Worm (Caenorhabditis elegans) whole organism, L1 larva: Measurements from ENCODE around the gene F52D1.2.
A peak's percentile ranks its signal among the peaks of the same experiment; 100 is the strongest.

Source experiments
- C16A3.4 ChIP-seq: fragments of 150-350 bp; optimal IDR thresholded peaks from 2 replicates; lab custom pipeline; 2014; ENCODE audit warnings: missing biosample characterization, missing genetic modification characterization
- C34B4.2 ChIP-seq: sonication (generic microtip); optimal IDR thresholded peaks from 2 replicates; lab custom pipeline; 2017; ENCODE audit warnings: mild to moderate bottlenecking, missing genetic modification characterization, missing compliant biosample characterization
- F16B12.6 ChIP-seq: fragments of 150-350 bp; optimal IDR thresholded peaks from 2 replicates; lab custom pipeline; 2014; ENCODE audit warnings: missing biosample characterization, missing genetic modification characterization
- Y116A8C.19 ChIP-seq: sonication (generic microtip); optimal IDR thresholded peaks from 2 replicates; lab custom pipeline; 2016; ENCODE audit warnings: missing compliant biosample characterization, missing genetic modification characterization, borderline replicate concordance
- aha-1 ChIP-seq: fragments of 150-350 bp; optimal IDR thresholded peaks from 2 replicates; lab custom pipeline; 2014; ENCODE audit warnings: missing biosample characterization, missing genetic modification characterization
- alr-1 ChIP-seq: fragments of 200-800 bp; sonication (Bioruptor generic); optimal IDR thresholded peaks from 2 replicates; lab custom pipeline; 2018; ENCODE audit warnings: borderline replicate concordance, mild to moderate bottlenecking, missing genetic modification characterization, missing compliant biosample characterization
- aly-2 ChIP-seq: fragments of 150-350 bp; optimal IDR thresholded peaks from 2 replicates; lab custom pipeline; 2014; ENCODE audit warnings: missing biosample characterization, missing genetic modification characterization
- ama-1 ChIP-seq: fragments of 150-350 bp; optimal IDR thresholded peaks from 2 replicates; lab custom pipeline; 2014
- ceh-63 ChIP-seq: fragments of 200-800 bp; sonication (Bioruptor generic); optimal IDR thresholded peaks from 2 replicates; lab custom pipeline; 2018; ENCODE audit warnings: mild to moderate bottlenecking, missing genetic modification characterization, missing compliant biosample characterization
- ceh-82 ChIP-seq, 3 experiments: fragments of 150-350 bp in 1 of 3; sonication (generic microtip) in 2 of 3; optimal IDR thresholded peaks; 2 replicates each; lab custom pipeline; 2014 to 2017; ENCODE audit warnings: missing biosample characterization in 3 of 3, missing genetic modification characterization in 3 of 3
- ceh-88 ChIP-seq: fragments of 200-800 bp; sonication (Bioruptor generic); IDR thresholded peaks from 2 replicates; pipeline ENCODE4 v1.3.6; 2022; ENCODE audit warnings: missing genetic modification characterization, missing compliant biosample characterization
- ceh-90 ChIP-seq: sonication (generic microtip); optimal IDR thresholded peaks from 2 replicates; lab custom pipeline; 2016; ENCODE audit warnings: missing genetic modification characterization, missing compliant biosample characterization
- ces-1 ChIP-seq: fragments of 150-350 bp; optimal IDR thresholded peaks from 2 replicates; lab custom pipeline; 2014; ENCODE audit warnings: missing biosample characterization, missing genetic modification reagents, missing genetic modification characterization
- dpl-1 ChIP-seq, 3 experiments: fragments of 150-350 bp in 2 of 3; sonication (generic microtip) in 1 of 3; optimal IDR thresholded peaks; 2 replicates each; lab custom pipeline; 2014 to 2017; ENCODE audit warnings: missing biosample characterization in 3 of 3, missing genetic modification characterization in 3 of 3, missing genetic modification reagents in 3 of 3
- dsc-1 ChIP-seq: sonication (generic microtip); optimal IDR thresholded peaks from 2 replicates; lab custom pipeline; 2016; ENCODE audit warnings: mild to moderate bottlenecking, missing genetic modification characterization, missing compliant biosample characterization
- egl-13 ChIP-seq: sonication (generic microtip); optimal IDR thresholded peaks from 2 replicates; lab custom pipeline; 2016; ENCODE audit warnings: missing genotype, missing genetic modification reagents, missing genetic modification characterization, missing compliant biosample characterization
- ets-5 ChIP-seq: fragments of 200-800 bp; sonication (Bioruptor generic); IDR thresholded peaks from 2 replicates; pipeline ENCODE4 v1.3.6; 2022; ENCODE audit warnings: missing genetic modification characterization, missing compliant biosample characterization
- fkh-8 ChIP-seq: sonication (generic microtip); optimal IDR thresholded peaks from 2 replicates; lab custom pipeline; 2016; ENCODE audit warnings: mild to moderate bottlenecking, missing genetic modification characterization, missing compliant biosample characterization
- fos-1 ChIP-seq: fragments of 150-350 bp; optimal IDR thresholded peaks from 2 replicates; lab custom pipeline; 2014; ENCODE audit warnings: missing biosample characterization, missing genetic modification characterization
- hlh-4 ChIP-seq: sonication (generic microtip); optimal IDR thresholded peaks from 2 replicates; lab custom pipeline; 2016; ENCODE audit warnings: mild to moderate bottlenecking, missing genetic modification characterization, missing compliant biosample characterization
- hpl-2 ChIP-seq: fragments of 150-350 bp; optimal IDR thresholded peaks from 2 replicates; lab custom pipeline; 2014; ENCODE audit warnings: missing biosample characterization, missing genetic modification reagents, missing genetic modification characterization
- irx-1 ChIP-seq: sonication (generic microtip); optimal IDR thresholded peaks from 2 replicates; lab custom pipeline; 2016; ENCODE audit warnings: missing genetic modification characterization, missing compliant biosample characterization
- lin-13 ChIP-seq: fragments of 150-350 bp; optimal IDR thresholded peaks from 2 replicates; lab custom pipeline; 2014; ENCODE audit warnings: missing biosample characterization, missing genetic modification reagents, missing genetic modification characterization
- lin-14 ChIP-seq: fragments of 200-800 bp; sonication (Bioruptor generic); optimal IDR thresholded peaks from 2 replicates; lab custom pipeline; 2018; ENCODE audit warnings: mild to moderate bottlenecking, missing genetic modification characterization, moderate library complexity, missing compliant biosample characterization
- lin-15B ChIP-seq: fragments of 150-350 bp; sonication (generic microtip); optimal IDR thresholded peaks from 3 replicates; lab custom pipeline; 2014; ENCODE audit warnings: missing biosample characterization, missing genetic modification characterization
- lin-35 ChIP-seq, 2 experiments: fragments of 150-350 bp; optimal IDR thresholded peaks; 2 replicates each; lab custom pipeline; 2014; ENCODE audit warnings: missing biosample characterization in 2 of 2, missing genetic modification characterization in 2 of 2, missing genetic modification reagents in 2 of 2
- lir-3 ChIP-seq: sonication (generic microtip); optimal IDR thresholded peaks from 2 replicates; lab custom pipeline; 2016; ENCODE audit warnings: mild to moderate bottlenecking, missing genetic modification characterization, moderate library complexity, missing compliant biosample characterization; ENCODE audit not compliant: poor library complexity
- lsy-2 ChIP-seq, 2 experiments: fragments of 150-350 bp; optimal IDR thresholded peaks; 2 replicates each; lab custom pipeline; 2014; ENCODE audit warnings: missing biosample characterization in 2 of 2, missing genetic modification characterization in 2 of 2
- mab-9 ChIP-seq: fragments of 200-800 bp; sonication (Bioruptor generic); IDR thresholded peaks from 2 replicates; pipeline ENCODE4 v1.3.6; 2022; ENCODE audit warnings: missing genetic modification reagents, missing genetic modification characterization, missing compliant biosample characterization
- mef-2 ChIP-seq: fragments of 150-350 bp; optimal IDR thresholded peaks from 2 replicates; lab custom pipeline; 2014; ENCODE audit warnings: missing biosample characterization, missing genetic modification characterization
- mep-1 ChIP-seq: fragments of 150-350 bp; optimal IDR thresholded peaks from 2 replicates; lab custom pipeline; 2014; ENCODE audit warnings: missing biosample characterization, missing genetic modification characterization
- nhr-20 ChIP-seq: sonication (generic microtip); optimal IDR thresholded peaks from 2 replicates; lab custom pipeline; 2016; ENCODE audit warnings: mild to moderate bottlenecking, missing genetic modification characterization, missing compliant biosample characterization
- nhr-28 ChIP-seq: fragments of 150-350 bp; optimal IDR thresholded peaks from 2 replicates; lab custom pipeline; 2014; ENCODE audit warnings: missing biosample characterization, missing genetic modification characterization
- nhr-47 ChIP-seq: sonication (generic microtip); optimal IDR thresholded peaks from 2 replicates; lab custom pipeline; 2016; ENCODE audit warnings: mild to moderate bottlenecking, missing genetic modification characterization, moderate library complexity, missing compliant biosample characterization
- nhr-71 ChIP-seq: sonication (generic microtip); optimal IDR thresholded peaks from 2 replicates; lab custom pipeline; 2016; ENCODE audit warnings: mild to moderate bottlenecking, missing genetic modification characterization, moderate library complexity, missing compliant biosample characterization
- nhr-76 ChIP-seq: sonication (generic microtip); optimal IDR thresholded peaks from 2 replicates; lab custom pipeline; 2017; ENCODE audit warnings: missing biosample characterization, missing genetic modification characterization
- nhr-77 ChIP-seq: fragments of 150-350 bp; optimal IDR thresholded peaks from 2 replicates; lab custom pipeline; 2014; ENCODE audit warnings: missing biosample characterization, missing genetic modification characterization
- nhr-90 ChIP-seq: sonication (generic microtip); optimal IDR thresholded peaks from 2 replicates; lab custom pipeline; 2016; ENCODE audit warnings: mild to moderate bottlenecking, missing genetic modification characterization, missing compliant biosample characterization; ENCODE audit not compliant: poor library complexity
- pag-3 ChIP-seq: sonication (generic microtip); optimal IDR thresholded peaks from 2 replicates; lab custom pipeline; 2017; ENCODE audit warnings: missing genetic modification characterization, mild to moderate bottlenecking, missing compliant biosample characterization, antibody characterized with exemption, borderline replicate concordance; ENCODE audit not compliant: insufficient read depth
- pqm-1 ChIP-seq: sonication (generic microtip); optimal IDR thresholded peaks from 3 replicates; lab custom pipeline; 2017; ENCODE audit warnings: missing biosample characterization, missing genetic modification characterization
- skn-1 ChIP-seq: fragments of 150-350 bp; optimal IDR thresholded peaks from 2 replicates; lab custom pipeline; 2014; ENCODE audit warnings: missing biosample characterization, missing genetic modification characterization
- sox-4 ChIP-seq: sonication (generic microtip); optimal IDR thresholded peaks from 2 replicates; lab custom pipeline; 2016; ENCODE audit warnings: missing genetic modification characterization, missing compliant biosample characterization
- sptf-1 ChIP-seq: fragments of 150-350 bp; optimal IDR thresholded peaks from 2 replicates; lab custom pipeline; 2014; ENCODE audit warnings: missing biosample characterization, missing genetic modification characterization
- sup-37 ChIP-seq: fragments of 200-800 bp; sonication (Bioruptor generic); optimal IDR thresholded peaks from 2 replicates; lab custom pipeline; 2018; ENCODE audit warnings: mild to moderate bottlenecking, missing genetic modification characterization, missing compliant biosample characterization
- swsn-7 ChIP-seq: sonication (generic microtip); optimal IDR thresholded peaks from 2 replicates; lab custom pipeline; 2016; ENCODE audit warnings: missing genetic modification characterization, missing compliant biosample characterization
- tbx-2 ChIP-seq: sonication (generic microtip); optimal IDR thresholded peaks from 2 replicates; lab custom pipeline; 2016; ENCODE audit warnings: missing genetic modification characterization, missing compliant biosample characterization
- unc-30 ChIP-seq: sonication (generic microtip); optimal IDR thresholded peaks from 2 replicates; lab custom pipeline; 2017; ENCODE audit warnings: missing biosample characterization, missing genetic modification characterization
- unc-62 ChIP-seq: fragments of 150-350 bp; optimal IDR thresholded peaks from 2 replicates; lab custom pipeline; 2014; ENCODE audit warnings: missing biosample characterization, missing genetic modification reagents, missing genetic modification characterization
- vab-15 ChIP-seq: sonication (generic microtip); optimal IDR thresholded peaks from 2 replicates; lab custom pipeline; 2017; ENCODE audit warnings: missing genotype, mild to moderate bottlenecking, missing genetic modification characterization, missing compliant biosample characterization
- xbp-1 ChIP-seq: sonication (generic microtip); optimal IDR thresholded peaks from 2 replicates; lab custom pipeline; 2016; ENCODE audit warnings: missing genetic modification characterization, missing compliant biosample characterization
- zag-1 ChIP-seq: fragments of 150-350 bp; optimal IDR thresholded peaks from 2 replicates; lab custom pipeline; 2014; ENCODE audit warnings: missing biosample characterization, missing genetic modification characterization
- zip-4 ChIP-seq: fragments of 200-800 bp; sonication (Bioruptor generic); optimal IDR thresholded peaks from 2 replicates; lab custom pipeline; 2018; ENCODE audit warnings: mild to moderate bottlenecking, missing genetic modification characterization, moderate library complexity, missing compliant biosample characterization
- ztf-4 ChIP-seq: fragments of 150-350 bp; optimal IDR thresholded peaks from 2 replicates; lab custom pipeline; 2014; ENCODE audit warnings: missing biosample characterization, missing genetic modification characterization

The F52D1.2 gene

ce11 chrX:489635-490105 is 39.7 kb upstream of the F52D1.2 start, which contains the start of gene egl-17:
TSS of gene egl-17 (plus strand) at chrX:489685.
- TF ChIP-seq sup-37 (GFP tag; lab: Kevin White, UChicago): no peak
- TF ChIP-seq skn-1: peak; percentile 71
- peak; percentile 55 for TF ChIP-seq fos-1 (tag; lab: Kevin White, UChicago)
- TF ChIP-seq fkh-8 (tag; lab: Kevin White, UChicago): peak; percentile 54
- peak; percentile 53 for TF ChIP-seq nhr-20 (tag; lab: Kevin White, UChicago)
- no peak for TF ChIP-seq ama-1
- no peak for TF ChIP-seq unc-62 (GFP tag; lab: Kevin White, UChicago)
- peak; percentile 44 for TF ChIP-seq vab-15 (tag; lab: Kevin White, UChicago)
- TF ChIP-seq nhr-71 (tag; lab: Kevin White, UChicago): peak; percentile 72
- TF ChIP-seq xbp-1 (tag; lab: Kevin White, UChicago): peak; percentile 44
- TF ChIP-seq ceh-88 (GFP tag; lab: Robert Waterston, UW): peak; percentile 48; the same call in 1 of the 2 replicates
- TF ChIP-seq mep-1: peak; percentile 65
- TF ChIP-seq lin-35 (GFP tag; optimal IDR thresholded peaks at IDR 0.05; lab: Kevin White, UChicago): peak in 1 of 2 experiments; percentile 71
- TF ChIP-seq aly-2 (tag; lab: Kevin White, UChicago): no peak
- no peak for TF ChIP-seq Y116A8C.19 (tag; lab: Kevin White, UChicago)
- TF ChIP-seq ces-1 (GFP tag; lab: Kevin White, UChicago): no peak
- no peak for TF ChIP-seq lin-13 (GFP tag; lab: Kevin White, UChicago)
- TF ChIP-seq C16A3.4 (tag; lab: Kevin White, UChicago): peak; percentile 70
- no peak for TF ChIP-seq zag-1 (tag; lab: Kevin White, UChicago)
- TF ChIP-seq pag-3: no peak
- TF ChIP-seq mef-2 (tag; lab: Kevin White, UChicago): no peak
- peak; percentile 26 for TF ChIP-seq irx-1 (tag; lab: Kevin White, UChicago)
- TF ChIP-seq ceh-90 (tag; lab: Kevin White, UChicago): no peak
- peak; percentile 45 for TF ChIP-seq tbx-2 (tag; lab: Kevin White, UChicago)
- TF ChIP-seq nhr-47: peak; percentile 78
- TF ChIP-seq sptf-1 (tag; lab: Kevin White, UChicago): no peak
- TF ChIP-seq nhr-90 (tag; lab: Kevin White, UChicago): peak; percentile 71
- TF ChIP-seq nhr-28: no peak
- TF ChIP-seq lir-3 (tag; lab: Kevin White, UChicago): peak; percentile 51
- no peak for TF ChIP-seq unc-30 (tag; lab: Kevin White, UChicago)
- TF ChIP-seq lsy-2 (tag; optimal IDR thresholded peaks at IDR 0.05; lab: Kevin White, UChicago): peak in 1 of 2 experiments; percentile 50
- no peak for TF ChIP-seq egl-13 (tag; lab: Kevin White, UChicago)
- TF ChIP-seq dsc-1 (tag; lab: Kevin White, UChicago): peak; percentile 86
- TF ChIP-seq zip-4 (GFP tag; lab: Kevin White, UChicago): no peak
- no peak for TF ChIP-seq nhr-76 (tag; lab: Kevin White, UChicago)
- TF ChIP-seq mab-9 (GFP tag; lab: Robert Waterston, UW): no peak
- no peak for TF ChIP-seq hpl-2 (GFP tag; lab: Kevin White, UChicago)
- TF ChIP-seq dpl-1 (GFP tag; optimal IDR thresholded peaks at IDR 0.05; lab: Kevin White, UChicago): peak in 2 of 3 experiments; percentile 28 to 29
- peak; percentile 63 for TF ChIP-seq lin-14
- TF ChIP-seq ets-5: no peak
- TF ChIP-seq F16B12.6 (tag; lab: Kevin White, UChicago): no peak
- peak; percentile 23 for TF ChIP-seq nhr-77 (tag; lab: Kevin White, UChicago)
- no peak for TF ChIP-seq aha-1
- TF ChIP-seq ceh-63 (GFP tag; lab: Kevin White, UChicago): no peak
- TF ChIP-seq alr-1 (tag; lab: Kevin White, UChicago): no peak
- peak; percentile 65 for TF ChIP-seq swsn-7 (tag; lab: Kevin White, UChicago)
- TF ChIP-seq lin-15B (tag; lab: Kevin White, UChicago): no peak
- TF ChIP-seq C34B4.2 (tag; lab: Kevin White, UChicago): no peak
- no peak for TF ChIP-seq hlh-4 (tag; lab: Kevin White, UChicago)
- peak; percentile 9 for TF ChIP-seq sox-4 (tag; lab: Kevin White, UChicago)
- no peak for TF ChIP-seq ztf-4
- TF ChIP-seq ceh-82 (tag; optimal IDR thresholded peaks at IDR 0.05; lab: Kevin White, UChicago): peak; percentile 32 to 72 (median 57)
- no peak for TF ChIP-seq pqm-1 (tag; lab: Kevin White, UChicago)
